Fruit fly (Drosophila melanogaster) whole organism, embryonic: ENCODE data around the gene CG14642.

Experiments used
- Bgb ChIP-seq: fragments of 200-800 bp; sonication (Bioruptor generic); IDR thresholded peaks from 2 replicates; pipeline ENCODE4 v1.3.6; 2022; ENCODE audit warnings: missing biosample characterization, missing genetic modification characterization; ENCODE audit not compliant: partially characterized antibody
- CG10979 ChIP-seq: fragments of 200-800 bp; sonication (Bioruptor generic); optimal IDR thresholded peaks from 2 replicates; lab custom pipeline; 2018; ENCODE audit warnings: missing biosample characterization, mild to moderate bottlenecking, missing genetic modification characterization, moderate library complexity
- CG11560 ChIP-seq: fragments of 200-800 bp; sonication (Bioruptor generic); IDR thresholded peaks from 3 replicates; pipeline ENCODE4 v1.3.6; 2022; ENCODE audit warnings: missing biosample characterization, missing genetic modification characterization
- CG12659 ChIP-seq: fragments of 200-800 bp; sonication (Bioruptor generic); optimal IDR thresholded peaks from 3 replicates; lab custom pipeline; 2017; ENCODE audit warnings: mild to moderate bottlenecking, missing biosample characterization, missing genetic modification reagents, missing genetic modification characterization
- CG12769 ChIP-seq: fragments of 200-800 bp; sonication (Bioruptor generic); optimal IDR thresholded peaks from 2 replicates; lab custom pipeline; 2019; ENCODE audit warnings: missing biosample characterization, mild to moderate bottlenecking, missing genetic modification characterization, moderate library complexity
- CG13624 ChIP-seq: fragments of 200-800 bp; sonication (Bioruptor generic); optimal IDR thresholded peaks from 2 replicates; lab custom pipeline; 2016; ENCODE audit warnings: missing biosample characterization, missing genetic modification characterization
- CG14710 ChIP-seq: fragments of 200-800 bp; sonication (Bioruptor generic); optimal IDR thresholded peaks from 3 replicates; lab custom pipeline; 2019; ENCODE audit warnings: missing biosample characterization, mild to moderate bottlenecking, missing genetic modification characterization, moderate library complexity
- CG16863 ChIP-seq: fragments of 200-800 bp; sonication (Bioruptor generic); optimal IDR thresholded peaks from 3 replicates; lab custom pipeline; 2016; ENCODE audit warnings: missing biosample characterization, missing genetic modification characterization
- CG17568 ChIP-seq: fragments of 200-800 bp; sonication (Bioruptor generic); optimal IDR thresholded peaks from 2 replicates; lab custom pipeline; 2018; ENCODE audit warnings: missing biosample characterization, mild to moderate bottlenecking, missing genetic modification characterization, moderate library complexity
- CG18476 ChIP-seq: fragments of 200-800 bp; sonication (Bioruptor generic); optimal IDR thresholded peaks from 2 replicates; lab custom pipeline; 2016; ENCODE audit warnings: missing biosample characterization, mild to moderate bottlenecking, missing genetic modification characterization
- CG6683 ChIP-seq: fragments of 200-800 bp; sonication (Bioruptor generic); optimal IDR thresholded peaks from 2 replicates; lab custom pipeline; 2017; ENCODE audit warnings: missing biosample characterization, mild to moderate bottlenecking, missing genetic modification characterization, missing genetic modification reagents
- CG8478 ChIP-seq: fragments of >200 bp; optimal IDR thresholded peaks from 2 replicates; lab custom pipeline; 2018
- CG8944 ChIP-seq: fragments of 200-800 bp; sonication (Bioruptor generic); optimal IDR thresholded peaks from 3 replicates; lab custom pipeline; 2016; ENCODE audit warnings: missing biosample characterization, missing genetic modification characterization
- Camta ChIP-seq: fragments of 200-800 bp; sonication (Bioruptor generic); optimal IDR thresholded peaks from 2 replicates; lab custom pipeline; 2016; ENCODE audit warnings: missing biosample characterization, missing genetic modification characterization
- D ChIP-seq, 2 experiments: fragments of 200-800 bp in 1 of 2; fragments of >200 bp in 1 of 2; sonication (Bioruptor generic) in 1 of 2; optimal IDR thresholded peaks; 2 replicates in 1 of 2; 3 replicates in 1 of 2; lab custom pipeline; 2017; ENCODE audit warnings: mild to moderate bottlenecking in 1 of 2, missing biosample characterization in 1 of 2, missing genetic modification characterization in 1 of 2, missing genetic modification reagents in 1 of 2
- D19A ChIP-seq: fragments of 200-800 bp; optimal IDR thresholded peaks from 3 replicates; lab custom pipeline; 2019; ENCODE audit warnings: missing biosample characterization, mild to moderate bottlenecking, missing genetic modification characterization, moderate library complexity
- D19B ChIP-seq: fragments of 200-800 bp; sonication (Bioruptor generic); optimal IDR thresholded peaks from 2 replicates; lab custom pipeline; 2017; ENCODE audit warnings: missing biosample characterization, mild to moderate bottlenecking, missing genetic modification characterization
- Dek ChIP-seq: fragments of 200-800 bp; sonication (Bioruptor generic); optimal IDR thresholded peaks from 3 replicates; lab custom pipeline; 2019; ENCODE audit warnings: missing biosample characterization, mild to moderate bottlenecking, missing genetic modification characterization, moderate library complexity
- Drgx ChIP-seq: fragments of 200-800 bp; sonication (Bioruptor generic); IDR thresholded peaks from 2 replicates; pipeline ENCODE4 v1.3.6; 2022; ENCODE audit warnings: missing biosample characterization, missing genetic modification characterization
- Hr39 ChIP-seq: fragments of >200 bp; optimal IDR thresholded peaks from 2 replicates; lab custom pipeline; 2017
- Hr51 ChIP-seq, 2 experiments: fragments of 200-800 bp; sonication (Bioruptor generic); optimal IDR thresholded peaks; 2 replicates in 1 of 2; 3 replicates in 1 of 2; lab custom pipeline; 2016 to 2018; ENCODE audit warnings: missing biosample characterization in 2 of 2, missing genetic modification characterization in 2 of 2, mild to moderate bottlenecking in 1 of 2, moderate library complexity in 1 of 2
- Lhr ChIP-seq: fragments of 200-800 bp; sonication (Bioruptor generic); optimal IDR thresholded peaks from 3 replicates; lab custom pipeline; 2017; ENCODE audit warnings: mild to moderate bottlenecking, missing biosample characterization, missing genetic modification reagents, missing genetic modification characterization
- Lpt ChIP-seq: fragments of >200 bp; optimal IDR thresholded peaks from 2 replicates; lab custom pipeline; 2018; ENCODE audit warnings: missing biosample characterization, missing genetic modification characterization
- Med ChIP-seq: fragments of 200-800 bp; sonication (Bioruptor generic); peaks from one replicate; lab custom pipeline; 2016; ENCODE audit warnings: missing biosample characterization, missing genetic modification characterization, mild to moderate bottlenecking, inconsistent platforms, moderate library complexity
- NC2α ChIP-seq: fragments of 200-800 bp; sonication (Bioruptor generic); optimal IDR thresholded peaks from 2 replicates; lab custom pipeline; 2016; ENCODE audit warnings: missing biosample characterization, missing genetic modification characterization
- Nf-YA ChIP-seq: fragments of 200-800 bp; sonication (Bioruptor generic); IDR thresholded peaks from 2 replicates; pipeline ENCODE4 v1.3.6; 2022; ENCODE audit warnings: missing biosample characterization, missing genetic modification characterization
- YL-1 ChIP-seq: fragments of 200-800 bp; sonication (Bioruptor generic); optimal IDR thresholded peaks from 3 replicates; lab custom pipeline; 2017; ENCODE audit warnings: missing biosample characterization, mild to moderate bottlenecking, missing genetic modification characterization
- az2 ChIP-seq: fragments of 200-800 bp; sonication (Bioruptor generic); optimal IDR thresholded peaks from 3 replicates; lab custom pipeline; 2016; ENCODE audit warnings: missing biosample characterization, missing genetic modification characterization
- bab2 ChIP-seq: fragments of 200-800 bp; sonication (Bioruptor generic); optimal IDR thresholded peaks from 2 replicates; lab custom pipeline; 2016; ENCODE audit warnings: missing biosample characterization, missing genetic modification characterization
- cg ChIP-seq: fragments of 200-800 bp; sonication (Bioruptor generic); optimal IDR thresholded peaks from 3 replicates; lab custom pipeline; 2019; ENCODE audit warnings: missing biosample characterization, mild to moderate bottlenecking, missing genetic modification characterization, moderate library complexity
- chif ChIP-seq, 2 experiments: fragments of 200-800 bp; sonication (Bioruptor generic); optimal IDR thresholded peaks; 3 replicates each; lab custom pipeline; 2016; ENCODE audit warnings: missing biosample characterization in 2 of 2, missing genetic modification characterization in 2 of 2
- chinmo ChIP-seq: fragments of 200-800 bp; sonication (Bioruptor generic); IDR thresholded peaks from 4 replicates; pipeline ENCODE4 v1.3.6; 2022; ENCODE audit warnings: missing biosample characterization, missing genetic modification characterization; ENCODE audit not compliant: partially characterized antibody
- crc ChIP-seq: fragments of 200-800 bp; sonication (Bioruptor generic); optimal IDR thresholded peaks from 2 replicates; lab custom pipeline; 2016; ENCODE audit warnings: missing biosample characterization, missing genetic modification characterization
- da ChIP-seq: fragments of 200-800 bp; sonication (Bioruptor generic); optimal IDR thresholded peaks from 2 replicates; lab custom pipeline; 2016; ENCODE audit warnings: missing biosample characterization, missing genetic modification characterization
- exex ChIP-seq: fragments of 200-800 bp; sonication (Bioruptor generic); optimal IDR thresholded peaks from 4 replicates; lab custom pipeline; 2018; ENCODE audit warnings: missing biosample characterization, mild to moderate bottlenecking, missing genetic modification characterization, moderate library complexity
- fd96Cb ChIP-seq: fragments of 200-800 bp; sonication (Bioruptor generic); optimal IDR thresholded peaks from 2 replicates; lab custom pipeline; 2018; ENCODE audit warnings: missing biosample characterization, mild to moderate bottlenecking, missing genetic modification characterization, moderate library complexity
- fu2 ChIP-seq: fragments of 200-800 bp; sonication (Bioruptor generic); optimal IDR thresholded peaks from 2 replicates; lab custom pipeline; 2016; ENCODE audit warnings: missing biosample characterization, missing genetic modification characterization
- gsb-n ChIP-seq: fragments of 200-800 bp; sonication (Bioruptor generic); optimal IDR thresholded peaks from 3 replicates; lab custom pipeline; 2018; ENCODE audit warnings: missing biosample characterization, mild to moderate bottlenecking, missing genetic modification characterization
- ham ChIP-seq: fragments of 200-800 bp; sonication (Bioruptor generic); IDR thresholded peaks from 2 replicates; pipeline ENCODE4 v1.3.6; 2022; ENCODE audit warnings: missing biosample characterization, missing genetic modification characterization
- insv ChIP-seq, 2 experiments: fragments of 200-800 bp; sonication (Bioruptor generic); optimal IDR thresholded peaks; 3 replicates each; lab custom pipeline; 2016 to 2018; ENCODE audit warnings: missing biosample characterization in 2 of 2, missing genetic modification characterization in 2 of 2
- jing ChIP-seq: fragments of 200-800 bp; sonication (Bioruptor generic); optimal IDR thresholded peaks from 2 replicates; lab custom pipeline; 2018; ENCODE audit warnings: missing biosample characterization, mild to moderate bottlenecking, missing genetic modification characterization
- mirr ChIP-seq: fragments of 200-800 bp; sonication (Bioruptor generic); optimal IDR thresholded peaks from 3 replicates; lab custom pipeline; 2018; ENCODE audit warnings: missing biosample characterization, mild to moderate bottlenecking, missing genetic modification characterization
- nmo ChIP-seq: fragments of 200-800 bp; sonication (Bioruptor generic); optimal IDR thresholded peaks from 2 replicates; lab custom pipeline; 2018; ENCODE audit warnings: missing biosample characterization, mild to moderate bottlenecking, missing genetic modification characterization, moderate library complexity
- pita ChIP-seq: fragments of 200-800 bp; sonication (Bioruptor generic); optimal IDR thresholded peaks from 2 replicates; lab custom pipeline; 2017; ENCODE audit warnings: missing biosample characterization, mild to moderate bottlenecking, missing genetic modification characterization
- pum ChIP-seq: fragments of 200-800 bp; sonication (Bioruptor generic); optimal IDR thresholded peaks from 2 replicates; lab custom pipeline; 2016; ENCODE audit warnings: missing biosample characterization, missing genetic modification characterization
- pzg ChIP-seq: fragments of 200-800 bp; sonication (Bioruptor generic); optimal IDR thresholded peaks from 3 replicates; lab custom pipeline; 2018; ENCODE audit warnings: missing biosample characterization, mild to moderate bottlenecking, missing genetic modification characterization, moderate library complexity
- trh ChIP-seq: fragments of 200-800 bp; sonication (Bioruptor generic); optimal IDR thresholded peaks from 2 replicates; lab custom pipeline; 2016; ENCODE audit warnings: missing biosample characterization, missing genetic modification characterization
- vnd ChIP-seq: fragments of 200-800 bp; sonication (Bioruptor generic); IDR thresholded peaks from 3 replicates; pipeline ENCODE4 v1.3.6; 2022; ENCODE audit warnings: missing biosample characterization, missing genetic modification characterization; ENCODE audit not compliant: partially characterized antibody
- zen2 ChIP-seq: fragments of 200-800 bp; sonication (Bioruptor generic); IDR thresholded peaks from 3 replicates; pipeline ENCODE4 v1.3.6; 2022; ENCODE audit warnings: missing biosample characterization, missing genetic modification characterization; ENCODE audit not compliant: partially characterized antibody

The CG14642 gene

DNA sequence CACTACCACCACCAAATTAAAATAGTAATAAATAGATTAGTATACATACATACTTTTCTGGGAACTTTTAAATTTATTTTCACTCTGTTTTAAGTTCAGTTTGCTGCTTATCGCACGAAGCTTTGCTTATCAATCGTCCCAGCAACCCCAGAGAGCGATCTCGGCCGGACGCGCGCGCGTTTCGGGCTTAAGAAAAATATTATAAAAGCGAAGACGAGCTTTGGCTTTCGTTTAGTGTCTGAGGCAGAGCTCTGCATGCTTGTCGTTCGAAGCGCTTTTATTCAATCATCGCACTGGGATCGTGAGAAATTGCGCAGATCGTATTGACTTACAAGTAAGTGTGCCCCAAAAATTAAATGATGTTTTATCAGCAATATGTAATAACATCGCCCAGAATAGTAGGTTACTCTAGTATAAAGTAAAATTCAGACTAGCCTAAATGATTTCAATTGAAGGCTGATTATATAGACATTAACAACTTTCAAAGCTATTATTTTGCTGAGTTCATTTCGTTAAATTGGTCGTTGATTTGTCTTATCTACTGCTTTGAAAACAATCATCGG is 7.4 kb downstream of the CG14642 start, which contains the start of gene Gel (continued):
- TF ChIP-seq CG13624 (peak; percentile 7), Hr39 (lab: Kevin White, UChicago) (peak; percentile 90), CG18476 (no peak), da (no peak), Bgb (GFP tag; lab: Robert Waterston, UW) (0 out of 2 replicates have a peak, but pooled peaks have one; percentile 18), CG8478 (lab: Kevin White, UChicago) (no peak), insv (GFP tag; optimal IDR thresholded peaks at IDR 0.05; lab: Kevin White, UChicago) (no peak), chinmo (GFP tag; lab: Robert Waterston, UW) (0 out of 4 replicates have a peak, but pooled peaks have one; percentile 28), bab2 (GFP tag; lab: Kevin White, UChicago) (no peak), Drgx (no peak)

DNA sequence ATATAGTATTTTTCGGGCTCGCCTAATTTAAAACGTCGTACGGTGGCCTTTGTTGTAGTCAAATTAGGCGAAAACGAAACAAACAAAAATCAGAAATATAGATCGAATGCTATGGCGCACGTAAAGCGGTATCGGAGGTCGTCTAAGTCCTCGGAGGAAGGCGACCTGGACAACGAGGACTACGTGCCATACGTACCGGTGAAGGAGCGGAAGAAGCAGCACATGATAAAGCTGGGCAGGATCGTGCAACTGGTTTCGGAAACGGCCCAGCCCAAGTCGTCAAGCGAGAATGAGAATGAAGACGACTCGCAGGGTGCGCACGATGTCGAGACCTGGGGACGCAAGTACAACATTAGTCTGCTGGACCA is 9.5 kb downstream of the CG14642 start, which contains the start of gene abs:
Gene abs (plus strand): TSS at position 30 of the 368 bp plus-strand sequence.
- TF ChIP-seq D (optimal IDR thresholded peaks at IDR 0.05; lab: Kevin White, UChicago) (peak; percentile 74), D (GFP tag; optimal IDR thresholded peaks at IDR 0.05; lab: Kevin White, UChicago) (no peak), CG14710 (no peak), vnd (GFP tag; lab: Robert Waterston, UW) (no peak), pum (GFP tag; lab: Kevin White, UChicago) (no peak), fd96Cb (tag; lab: Kevin White, UChicago) (no peak), gsb-n (no peak), CG12659 (GFP tag; lab: Kevin White, UChicago) (no peak), Camta (GFP tag; lab: Kevin White, UChicago) (no peak), Hr51 (GFP tag; optimal IDR thresholded peaks at IDR 0.05; lab: Kevin White, UChicago) (no peak), CG11560 (tag; lab: Robert Waterston, UW) (no peak), CG10979 (no peak), Nf-YA (GFP tag; lab: Robert Waterston, UW) (no peak), jing (no peak), NC2α (GFP tag; lab: Kevin White, UChicago) (no peak), D19B (no peak), nmo (GFP tag; lab: Kevin White, UChicago) (no peak), CG16863 (GFP tag; lab: Kevin White, UChicago) (no peak), CG17568 (GFP tag; lab: Kevin White, UChicago) (no peak), Hr39 (lab: Kevin White, UChicago) (no peak), mirr (no peak), YL-1 (GFP tag; lab: Kevin White, UChicago) (peak; percentile 28), exex (no peak), zen2 (no peak), Lhr (GFP tag; lab: Kevin White, UChicago) (no peak), crc (GFP tag; lab: Kevin White, UChicago) (no peak), az2 (GFP tag; lab: Kevin White, UChicago) (no peak), D19A (tag; lab: Kevin White, UChicago) (no peak), Med (GFP tag; lab: Kevin White, UChicago) (peak; percentile 15), CG6683 (no peak), CG12769 (tag; lab: Kevin White, UChicago) (no peak), Dek (tag; lab: Kevin White, UChicago) (no peak), CG8944 (GFP tag; lab: Kevin White, UChicago) (no peak), Lpt (no peak), chif (GFP tag; optimal IDR thresholded peaks at IDR 0.05; lab: Kevin White, UChicago) (no peak), ham (GFP tag; lab: Robert Waterston, UW) (no peak), cg (GFP tag; lab: Kevin White, UChicago) (no peak), pita (no peak), pzg (peak; percentile 28), fu2 (GFP tag; lab: Kevin White, UChicago) (no peak), trh (GFP tag; lab: Kevin White, UChicago) (no peak)
